Worm (Caenorhabditis elegans) whole organism, mixed stage, embryonic: ENCODE results near the gene Y73F8A.14.
"Not testable (repeated sequence)": the region's sequence is repeated elsewhere in the genome, so short reads cannot be mapped to it uniquely, and the experiment has no call there.

ENCODE experiments used
- M03D4.4 ChIP-seq: sonication (generic microtip); optimal IDR thresholded peaks from 2 replicates; lab custom pipeline; 2017; ENCODE audit warnings: mild to moderate bottlenecking, missing genetic modification characterization, missing compliant biosample characterization
- blmp-1 ChIP-seq: fragments of 150-350 bp; optimal IDR thresholded peaks from 2 replicates; lab custom pipeline; 2014; ENCODE audit warnings: missing biosample characterization, missing genetic modification characterization
- ceh-39 ChIP-seq: fragments of 150-350 bp; optimal IDR thresholded peaks from 2 replicates; lab custom pipeline; 2014; ENCODE audit warnings: missing biosample characterization, missing genetic modification characterization
- ceh-43 ChIP-seq: fragments of 200-800 bp; sonication (Bioruptor generic); optimal IDR thresholded peaks from 2 replicates; lab custom pipeline; 2018; ENCODE audit warnings: mild to moderate bottlenecking, missing genetic modification characterization, moderate library complexity, missing compliant biosample characterization
- ceh-83 ChIP-seq: fragments of 200-800 bp; sonication (Bioruptor generic); optimal IDR thresholded peaks from 2 replicates; lab custom pipeline; 2018; ENCODE audit warnings: mild to moderate bottlenecking, missing genetic modification characterization, missing compliant biosample characterization
- ces-1 ChIP-seq: fragments of 150-350 bp; optimal IDR thresholded peaks from 2 replicates; lab custom pipeline; 2014; ENCODE audit warnings: missing biosample characterization, missing genetic modification reagents, missing genetic modification characterization
- cnd-1 ChIP-seq: fragments of 200-800 bp; sonication (Bioruptor generic); optimal IDR thresholded peaks from 2 replicates; lab custom pipeline; 2018; ENCODE audit warnings: mild to moderate bottlenecking, missing genetic modification characterization, missing compliant biosample characterization
- drap-1 ChIP-seq: fragments of 200-800 bp; sonication (Bioruptor generic); optimal IDR thresholded peaks from 3 replicates; lab custom pipeline; 2018; ENCODE audit warnings: mild to moderate bottlenecking, missing genetic modification characterization, missing compliant biosample characterization
- elt-1 ChIP-seq: sonication (generic microtip); optimal IDR thresholded peaks from 2 replicates; lab custom pipeline; 2017; ENCODE audit warnings: missing genetic modification characterization, mild to moderate bottlenecking, missing compliant biosample characterization, antibody characterized with exemption, moderate library complexity, borderline replicate concordance; ENCODE audit not compliant: insufficient read depth
- elt-3 ChIP-seq: fragments of 150-350 bp; optimal IDR thresholded peaks from 2 replicates; lab custom pipeline; 2014; ENCODE audit warnings: missing biosample characterization, missing genetic modification characterization
- ham-2 ChIP-seq: fragments of 200-800 bp; sonication (Bioruptor generic); optimal IDR thresholded peaks from 2 replicates; lab custom pipeline; 2018; ENCODE audit warnings: mild to moderate bottlenecking, missing genetic modification characterization, missing compliant biosample characterization
- hlh-1 ChIP-seq: fragments of 150-350 bp; optimal IDR thresholded peaks from 2 replicates; lab custom pipeline; 2014; ENCODE audit warnings: missing biosample characterization, missing genetic modification reagents, missing genetic modification characterization
- lin-13 ChIP-seq: fragments of 150-350 bp; optimal IDR thresholded peaks from 2 replicates; lab custom pipeline; 2014; ENCODE audit warnings: missing biosample characterization, missing genetic modification characterization
- mab-5 ChIP-seq: fragments of 150-350 bp; optimal IDR thresholded peaks from 2 replicates; lab custom pipeline; 2014; ENCODE audit warnings: missing biosample characterization, missing genetic modification characterization
- mep-1 ChIP-seq: fragments of 150-350 bp; optimal IDR thresholded peaks from 2 replicates; lab custom pipeline; 2017; ENCODE audit warnings: missing biosample characterization, missing genetic modification reagents, missing genetic modification characterization, inconsistent platforms
- nhr-12 ChIP-seq: fragments of 150-350 bp; optimal IDR thresholded peaks from 2 replicates; lab custom pipeline; 2014; ENCODE audit warnings: missing biosample characterization, missing genetic modification characterization
- nhr-2 ChIP-seq: fragments of 150-350 bp; optimal IDR thresholded peaks from 2 replicates; lab custom pipeline; 2014; ENCODE audit warnings: missing biosample characterization, missing genetic modification characterization
- nhr-237 ChIP-seq: fragments of 150-350 bp; optimal IDR thresholded peaks from 2 replicates; lab custom pipeline; 2014; ENCODE audit warnings: missing biosample characterization, missing genetic modification characterization
- nhr-76 ChIP-seq: sonication (generic microtip); optimal IDR thresholded peaks from 2 replicates; lab custom pipeline; 2017; ENCODE audit warnings: missing biosample characterization, missing genetic modification characterization
- pha-4 ChIP-seq: fragments of 150-350 bp; optimal IDR thresholded peaks from 2 replicates; lab custom pipeline; 2018; ENCODE audit warnings: missing biosample characterization, missing genetic modification reagents, missing genetic modification characterization
- sem-2 ChIP-seq: fragments of 200-800 bp; sonication (Bioruptor generic); optimal IDR thresholded peaks from 2 replicates; lab custom pipeline; 2018; ENCODE audit warnings: mild to moderate bottlenecking, missing genetic modification characterization, missing compliant biosample characterization
- sptf-1 ChIP-seq: sonication (generic microtip); optimal IDR thresholded peaks from 2 replicates; lab custom pipeline; 2017; ENCODE audit warnings: mild to moderate bottlenecking, missing genetic modification characterization, moderate library complexity, missing compliant biosample characterization
- tbx-8 ChIP-seq: fragments of 200-800 bp; sonication (Bioruptor generic); optimal IDR thresholded peaks from 2 replicates; lab custom pipeline; 2018; ENCODE audit warnings: mild to moderate bottlenecking, missing genetic modification characterization, moderate library complexity, missing compliant biosample characterization
- unc-120 ChIP-seq: sonication (generic microtip); optimal IDR thresholded peaks from 2 replicates; lab custom pipeline; 2017; ENCODE audit warnings: missing genetic modification characterization, missing compliant biosample characterization; ENCODE audit not compliant: poor library complexity, severe bottlenecking
- unc-39 ChIP-seq: fragments of 150-350 bp; optimal IDR thresholded peaks from 2 replicates; lab custom pipeline; 2014; ENCODE audit warnings: missing biosample characterization, missing genetic modification characterization
- unc-62 ChIP-seq: fragments of 150-350 bp; optimal IDR thresholded peaks from 2 replicates; lab custom pipeline; 2014; ENCODE audit warnings: missing biosample characterization, missing genetic modification reagents, missing genetic modification characterization
- zip-8 ChIP-seq: fragments of 150-350 bp; optimal IDR thresholded peaks from 2 replicates; lab custom pipeline; 2014; ENCODE audit warnings: missing biosample characterization, missing genetic modification characterization
- ztf-11 ChIP-seq: fragments of 150-350 bp; optimal IDR thresholded peaks from 2 replicates; lab custom pipeline; 2014; ENCODE audit warnings: missing biosample characterization, missing genetic modification characterization

The Y73F8A.14 gene

ce11 chrIV:15323593-15323992, 4.7 kb upstream of the Y73F8A.14 start, which contains the start of gene tbx-39:
tbx-39 (plus strand) TSS chrIV:15323893.
- TF ChIP-seq ceh-43 (GFP tag; lab: Kevin White, UChicago) (no peak), mab-5 (tag; lab: Kevin White, UChicago) (no peak), unc-120 (tag; lab: Kevin White, UChicago) (no peak), hlh-1 (tag; lab: Kevin White, UChicago) (no peak), elt-3 (tag; lab: Kevin White, UChicago) (no peak), ztf-11 (tag; lab: Kevin White, UChicago) (no peak), tbx-8 (GFP tag; lab: Kevin White, UChicago) (no peak), nhr-237 (tag; lab: Kevin White, UChicago) (no peak), zip-8 (tag; lab: Kevin White, UChicago) (no peak), mep-1 (tag; lab: Kevin White, UChicago) (no peak), unc-62 (GFP tag; lab: Kevin White, UChicago) (no peak), ham-2 (no peak), nhr-76 (tag; lab: Kevin White, UChicago) (no peak), sptf-1 (tag; lab: Kevin White, UChicago) (no peak), M03D4.4 (no peak), unc-39 (tag; lab: Kevin White, UChicago) (no peak), ceh-83 (no peak), nhr-12 (tag; lab: Kevin White, UChicago) (no peak)
- TF ChIP-seq, all 35 proteins: peak for 0

- TF ChIP-seq elt-1 (tag; lab: Kevin White, UChicago) = no peak
- no peak for TF ChIP-seq unc-120 (tag; lab: Kevin White, UChicago)
- TF ChIP-seq mep-1 (tag; lab: Kevin White, UChicago) = no peak
- no peak for TF ChIP-seq ces-1 (GFP tag; lab: Kevin White, UChicago)
- no peak for TF ChIP-seq tbx-8 (GFP tag; lab: Kevin White, UChicago)
- no peak for TF ChIP-seq nhr-237 (tag; lab: Kevin White, UChicago)
- no peak for TF ChIP-seq mab-5 (tag; lab: Kevin White, UChicago)
- no peak for TF ChIP-seq M03D4.4
These were observed 2.4 kb upstream of the Y73F8A.14 start, which contains the start of gene Y73F8A.15 for ce11 chrIV:15321279-15321678. Y73F8A.15 (plus strand) TSS chrIV:15321579.

- no peak for TF ChIP-seq M03D4.4
- no peak for TF ChIP-seq elt-3 (tag; lab: Kevin White, UChicago)
- TF ChIP-seq sem-2 = no peak
- TF ChIP-seq nhr-2 = no peak
- no peak for TF ChIP-seq ceh-39 (tag; lab: Kevin White, UChicago)
- no peak for TF ChIP-seq ces-1 (GFP tag; lab: Kevin White, UChicago)
- no peak for TF ChIP-seq blmp-1 (tag; lab: Kevin White, UChicago)
- TF ChIP-seq ceh-83 = no peak
- no peak for TF ChIP-seq unc-120 (tag; lab: Kevin White, UChicago)
- TF ChIP-seq zip-8 (tag; lab: Kevin White, UChicago) = no peak
- TF ChIP-seq pha-4 (tag; lab: Kevin White, UChicago) = no peak
- no peak for TF ChIP-seq lin-13
- no peak for TF ChIP-seq nhr-12 (tag; lab: Kevin White, UChicago)
- no peak for TF ChIP-seq ztf-11 (tag; lab: Kevin White, UChicago)
- no peak for TF ChIP-seq tbx-8 (GFP tag; lab: Kevin White, UChicago)
- no peak for TF ChIP-seq mep-1 (tag; lab: Kevin White, UChicago)
- no peak for TF ChIP-seq unc-39 (tag; lab: Kevin White, UChicago)
- TF ChIP-seq cnd-1 (tag; lab: Kevin White, UChicago) = no peak
These were observed 3.4 kb downstream of the Y73F8A.14 start for ce11 chrIV:15315502-15315901.

- TF ChIP-seq pha-4 (tag; lab: Kevin White, UChicago) (peak; percentile 33), drap-1 (GFP tag; lab: Kevin White, UChicago) (no peak), mab-5 (tag; lab: Kevin White, UChicago) (no peak), M03D4.4 (no peak), lin-13 (no peak), hlh-1 (tag; lab: Kevin White, UChicago) (peak; percentile 2)
These were observed 6.9 kb downstream of the Y73F8A.14 start, which contains the start of gene Y73F8A.13 for ce11 chrIV:15312008-15312407. Y73F8A.13 (plus strand) TSS chrIV:15312247.

ce11 chrIV:15311590-15311989, 7.3 kb downstream of the Y73F8A.14 start, which contains the start of gene Y73F8A.12:
Y73F8A.12 (minus strand) TSS chrIV:15311690.
- not testable (repeated sequence) for TF ChIP-seq ceh-83, sem-2, nhr-2
